Worm (Caenorhabditis elegans): Measurements from ENCODE around the gene daao-1.

daao-1 gene

DNA sequence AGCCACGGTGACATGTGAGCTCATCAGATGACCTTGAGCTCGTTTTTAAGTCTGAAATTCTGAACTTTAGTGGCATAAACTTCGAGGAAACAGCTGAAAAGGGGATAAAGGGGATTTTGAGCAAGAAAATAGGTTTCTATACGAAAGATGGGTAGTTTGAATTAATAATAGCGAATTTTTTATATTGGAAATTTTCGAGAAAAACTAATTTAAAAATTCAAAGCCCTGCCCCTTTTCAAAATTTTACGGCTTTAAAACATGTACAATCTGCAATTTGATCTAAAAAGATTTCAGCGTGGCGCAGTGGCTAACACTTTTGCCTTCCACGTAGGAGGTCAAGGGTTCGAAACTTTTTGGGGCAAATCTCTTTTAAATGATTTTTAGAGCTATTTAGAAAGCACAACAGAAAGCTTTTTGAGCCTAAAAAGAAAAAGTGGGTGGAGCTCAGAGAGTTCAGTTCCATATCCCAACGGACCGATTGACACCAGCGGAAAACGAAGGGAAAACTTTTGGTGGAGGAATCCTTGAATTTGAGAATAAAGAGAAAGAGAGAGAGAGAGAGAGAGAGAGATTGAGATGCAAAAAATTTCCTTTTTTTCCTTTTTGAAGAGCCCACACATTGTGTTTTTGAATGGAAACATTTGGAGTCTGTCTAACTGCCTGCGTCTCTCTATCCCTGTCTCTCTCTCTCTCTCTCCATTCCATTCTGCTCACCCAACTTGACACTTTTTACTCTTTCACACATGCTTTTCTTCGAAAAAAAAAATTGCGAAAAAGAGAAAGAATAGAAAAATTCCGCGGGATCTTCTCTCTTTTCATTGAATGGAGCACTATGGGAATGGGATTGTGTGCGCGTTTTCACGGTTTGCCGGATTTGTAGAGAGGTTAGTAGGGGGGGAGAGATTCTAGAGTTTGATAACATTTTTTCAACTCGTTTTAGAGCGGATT is 50.2 kb downstream of the daao-1 start, which contains the start of gene Y69A2AR.31 (continued):
- TF ChIP-seq nhr-41 (GFP tag; IDR thresholded peaks at IDR 0.05) (no peak), dve-1 (tag; optimal IDR thresholded peaks at IDR 0.05; ENCODE audit: insufficient read depth) (no peak), hmg-1.1 (GFP tag; IDR thresholded peaks at IDR 0.05) (no peak), mes-2 (tag; optimal IDR thresholded peaks at IDR 0.05; ENCODE audit: poor library complexity, severe bottlenecking) (peak; percentile 14), dmd-9 (GFP tag; IDR thresholded peaks at IDR 0.05) (no peak), ZK546.5 (tag; optimal IDR thresholded peaks at IDR 0.05) (no peak), tag-97 (GFP tag; IDR thresholded peaks at IDR 0.05) (no peak), ceh-20 (GFP tag; IDR thresholded peaks at IDR 0.05) (no peak), ama-1 (optimal IDR thresholded peaks at IDR 0.05) (no peak), nhr-111 (GFP tag; optimal IDR thresholded peaks at IDR 0.05) (no peak), F49E8.2 (tag; optimal IDR thresholded peaks at IDR 0.05; ENCODE audit: borderline replicate concordance) (no peak), egl-43 (GFP tag; IDR thresholded peaks at IDR 0.05) (peak; percentile 55), Y105C5A.15 (GFP tag; IDR thresholded peaks at IDR 0.05) (peak; percentile 88), zfp-3 (GFP tag; conservative IDR thresholded peaks at IDR 0.05) (no peak), nhr-77 (tag; optimal IDR thresholded peaks at IDR 0.05) (no peak), mxl-2 (GFP tag; conservative IDR thresholded peaks at IDR 0.05) (peak; percentile 46; the same call in 1 of the 2 replicates), mep-1 (tag; optimal IDR thresholded peaks at IDR 0.05) (no peak), saeg-2 (GFP tag; IDR thresholded peaks at IDR 0.05) (no peak), tra-1 (GFP tag; IDR thresholded peaks at IDR 0.05) (0 out of 2 replicates have a peak, but pooled peaks have one; percentile 54), hlh-11 (tag; optimal IDR thresholded peaks at IDR 0.05) (no peak), php-3 (GFP tag; IDR thresholded peaks at IDR 0.05) (0 out of 2 replicates have a peak, but pooled peaks have one; percentile 42), unc-39 (tag; optimal IDR thresholded peaks at IDR 0.05) (no peak), lim-7 (GFP tag; IDR thresholded peaks at IDR 0.05) (peak; percentile 80)

ce11 chrIV:2664901-2665201 is 50.9 kb downstream of the daao-1 start:
- TF ChIP-seq daf-16 (GFP tag; optimal IDR thresholded peaks at IDR 0.05) (peak in 1 of 2 experiments; percentile 60), daf-16 (tag; optimal IDR thresholded peaks at IDR 0.05) (no peak), nhr-10 (tag; optimal IDR thresholded peaks at IDR 0.05) (no peak), fkh-10 (GFP tag; optimal IDR thresholded peaks at IDR 0.05) (no peak), nhr-42 (GFP tag; IDR thresholded peaks at IDR 0.05) (0 out of 2 replicates have a peak, but pooled peaks have one; percentile 55), lim-7 (GFP tag; IDR thresholded peaks at IDR 0.05) (peak; percentile 86), mes-2 (tag; optimal IDR thresholded peaks at IDR 0.05; ENCODE audit: poor library complexity, severe bottlenecking) (peak; percentile 51), gei-8 (GFP tag; optimal IDR thresholded peaks at IDR 0.05) (peak; percentile 57), jun-1 (tag; optimal IDR thresholded peaks at IDR 0.05) (no peak), aly-2 (tag; optimal IDR thresholded peaks at IDR 0.05) (no peak), egl-43 (GFP tag; IDR thresholded peaks at IDR 0.05) (peak; percentile 84), dpl-1 (GFP tag; optimal IDR thresholded peaks at IDR 0.05) (no peak), zag-1 (tag; optimal IDR thresholded peaks at IDR 0.05) (no peak), ceh-32 (tag; optimal IDR thresholded peaks at IDR 0.05; ENCODE audit: poor library complexity) (no peak), daf-19 (GFP tag; conservative IDR thresholded peaks at IDR 0.05) (peak; percentile 70), zip-11 (GFP tag; IDR thresholded peaks at IDR 0.05) (0 out of 2 replicates have a peak, but pooled peaks have one; percentile 44), snpc-1.2 (GFP tag; IDR thresholded peaks at IDR 0.05) (0 out of 2 replicates have a peak, but pooled peaks have one; percentile 54), F37D6.2 (tag; optimal IDR thresholded peaks at IDR 0.05) (no peak), F44E2.7 (GFP tag; IDR thresholded peaks at IDR 0.05) (peak; percentile 91), nhr-6 (tag; optimal IDR thresholded peaks at IDR 0.05) (no peak), lin-38 (GFP tag; IDR thresholded peaks at IDR 0.05) (peak; percentile 75), D1046.2 (GFP tag; IDR thresholded peaks at IDR 0.05) (peak; percentile 84), nhr-41 (GFP tag; IDR thresholded peaks at IDR 0.05) (no peak), nhr-48 (tag; optimal IDR thresholded peaks at IDR 0.05) (no peak), ceh-44 (GFP tag; IDR thresholded peaks at IDR 0.05) (no peak), ZK546.5 (tag; optimal IDR thresholded peaks at IDR 0.05) (no peak), php-3 (GFP tag; IDR thresholded peaks at IDR 0.05) (no peak), vab-7 (GFP tag; IDR thresholded peaks at IDR 0.05) (peak; percentile 61; the same call in 1 of the 2 replicates), dmd-9 (GFP tag; IDR thresholded peaks at IDR 0.05) (0 out of 2 replicates have a peak, but pooled peaks have one; percentile 52), F26F4.8 (GFP tag; conservative IDR thresholded peaks at IDR 0.05) (peak; percentile 88), ZK337.2 (GFP tag; IDR thresholded peaks at IDR 0.05) (no peak), T20F7.1 (GFP tag; optimal IDR thresholded peaks at IDR 0.05) (peak; percentile 21)
